Worm (Caenorhabditis elegans): ENCODE measurements around the gene ZK742.7.

ZK742.7 gene

ce11 chrV:7824138-7824537, 26.0 kb downstream of the ZK742.7 start:
- peak; percentile 70 for TF ChIP-seq dsc-1 (tag; optimal IDR thresholded peaks at IDR 0.05)
- no peak for TF ChIP-seq efl-1 (optimal IDR thresholded peaks at IDR 0.05)
- peak in 1 of 2 experiments; percentile 72 for TF ChIP-seq efl-1 (GFP tag; optimal IDR thresholded peaks at IDR 0.05 in 1 of 2)
- TF ChIP-seq ceh-63 (GFP tag; optimal IDR thresholded peaks at IDR 0.05): no peak

ce11 chrV:7825836-7826235, 27.7 kb downstream of the ZK742.7 start:
- no peak for TF ChIP-seq mef-2 (tag; optimal IDR thresholded peaks at IDR 0.05)
- no peak for TF ChIP-seq ets-5 (GFP tag; IDR thresholded peaks at IDR 0.05)
- no peak for TF ChIP-seq ceh-8 (GFP tag; optimal IDR thresholded peaks at IDR 0.05)
- TF ChIP-seq swsn-7 (tag; optimal IDR thresholded peaks at IDR 0.05): no peak
- TF ChIP-seq unc-62 (GFP tag; optimal IDR thresholded peaks at IDR 0.05): no peak
- TF ChIP-seq irx-1 (tag; optimal IDR thresholded peaks at IDR 0.05): no peak
- no peak for TF ChIP-seq jun-1 (tag; optimal IDR thresholded peaks at IDR 0.05)
- TF ChIP-seq Y116A8C.19 (tag; optimal IDR thresholded peaks at IDR 0.05; ENCODE audit: borderline replicate concordance): no peak
- no peak for TF ChIP-seq hlh-4 (tag; optimal IDR thresholded peaks at IDR 0.05)
- no peak for TF ChIP-seq elt-3 (tag; optimal IDR thresholded peaks at IDR 0.05)
- TF ChIP-seq nhr-20 (tag; optimal IDR thresholded peaks at IDR 0.05): no peak
- no peak for TF ChIP-seq aly-2 (tag; optimal IDR thresholded peaks at IDR 0.05)
- TF ChIP-seq efl-3 (GFP tag; optimal IDR thresholded peaks at IDR 0.05): no peak
- no peak for TF ChIP-seq mab-9 (GFP tag; IDR thresholded peaks at IDR 0.05)
- no peak for TF ChIP-seq egl-27 (tag; optimal IDR thresholded peaks at IDR 0.05)

- no peak for TF ChIP-seq lir-3 (tag; optimal IDR thresholded peaks at IDR 0.05; ENCODE audit: poor library complexity)
- no peak for TF ChIP-seq aly-2 (tag; optimal IDR thresholded peaks at IDR 0.05)
- peak; percentile 54 for TF ChIP-seq rnt-1 (tag; optimal IDR thresholded peaks at IDR 0.05)
- peak; percentile 49 for TF ChIP-seq dsc-1 (tag; optimal IDR thresholded peaks at IDR 0.05)
- TF ChIP-seq xbp-1 (tag; optimal IDR thresholded peaks at IDR 0.05): no peak
- no peak for TF ChIP-seq nhr-237 (tag; optimal IDR thresholded peaks at IDR 0.05)
- TF ChIP-seq nhr-11 (tag; optimal IDR thresholded peaks at IDR 0.05): no peak
Observed at ce11 chrV:7826362-7826761, 28.2 kb downstream of the ZK742.7 start.

DNA sequence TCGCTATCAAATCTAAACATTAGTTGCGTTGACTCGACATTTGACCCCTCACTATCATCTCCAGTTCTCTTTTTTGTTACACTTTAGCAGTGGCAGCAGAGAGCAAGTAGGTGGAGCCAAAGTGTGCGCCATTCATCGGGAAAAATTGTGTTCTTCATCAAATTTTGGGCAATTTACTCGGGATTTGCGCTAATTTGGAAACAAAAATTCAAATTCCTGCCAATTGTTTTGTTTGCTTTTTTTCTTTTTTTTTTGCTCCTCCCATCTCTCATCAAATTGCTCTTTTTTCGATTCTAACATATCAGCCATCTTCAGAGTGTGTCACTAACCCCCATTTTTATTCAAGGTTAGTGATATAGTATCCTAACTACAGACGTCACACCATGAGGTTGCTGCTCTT, 28.7 kb downstream of the ZK742.7 start, which contains the start of gene mig-6:
Gene mig-6, plus strand, starts transcription at position 301 of the 400 bp plus-strand sequence.
- TF ChIP-seq sup-37 (GFP tag; optimal IDR thresholded peaks at IDR 0.05) (no peak), nhr-47 (tag; optimal IDR thresholded peaks at IDR 0.05) (no peak), ceh-90 (tag; optimal IDR thresholded peaks at IDR 0.05) (no peak), ceh-82 (tag; optimal IDR thresholded peaks at IDR 0.05) (no peak), nhr-84 (tag; optimal IDR thresholded peaks at IDR 0.05) (no peak), snpc-4 (tag; optimal IDR thresholded peaks at IDR 0.05) (no peak), ztf-4 (tag; optimal IDR thresholded peaks at IDR 0.05) (no peak), C34B4.2 (tag; optimal IDR thresholded peaks at IDR 0.05) (no peak), lin-39 (tag; optimal IDR thresholded peaks at IDR 0.05) (no peak)

DNA sequence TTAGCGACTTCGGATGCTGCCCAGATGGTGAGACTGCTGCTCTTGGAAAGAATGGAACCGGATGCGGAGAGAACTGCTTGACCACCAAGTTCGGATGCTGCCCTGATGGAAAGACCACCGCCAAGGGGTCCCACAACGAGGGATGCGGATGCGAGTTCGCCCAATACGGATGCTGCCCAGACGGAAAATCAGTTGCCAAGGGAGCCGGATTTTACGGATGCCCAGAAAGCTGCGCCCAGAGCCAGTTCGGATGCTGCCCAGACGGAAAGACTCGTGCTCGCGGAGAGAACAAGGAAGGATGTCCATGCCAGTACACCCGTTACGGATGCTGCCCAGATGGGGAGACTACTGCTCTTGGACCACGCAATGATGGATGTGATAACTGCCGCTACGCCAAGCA, 32.8 kb downstream of the ZK742.7 start:
- TF ChIP-seq lin-14 (GFP tag; optimal IDR thresholded peaks at IDR 0.05) (no peak), ceh-82 (tag; optimal IDR thresholded peaks at IDR 0.05) (no peak), snu-23 (GFP tag; optimal IDR thresholded peaks at IDR 0.05) (no peak), C04F5.9 (tag; optimal IDR thresholded peaks at IDR 0.05) (no peak), efl-1 (optimal IDR thresholded peaks at IDR 0.05) (no peak), efl-1 (GFP tag; optimal IDR thresholded peaks at IDR 0.05 in 1 of 2) (peak in 1 of 2 experiments; percentile 65)

Data from whole organism, L1 larva.